Fruit fly (Drosophila melanogaster): Measurements from ENCODE around the gene osp.

The osp gene

DNA sequence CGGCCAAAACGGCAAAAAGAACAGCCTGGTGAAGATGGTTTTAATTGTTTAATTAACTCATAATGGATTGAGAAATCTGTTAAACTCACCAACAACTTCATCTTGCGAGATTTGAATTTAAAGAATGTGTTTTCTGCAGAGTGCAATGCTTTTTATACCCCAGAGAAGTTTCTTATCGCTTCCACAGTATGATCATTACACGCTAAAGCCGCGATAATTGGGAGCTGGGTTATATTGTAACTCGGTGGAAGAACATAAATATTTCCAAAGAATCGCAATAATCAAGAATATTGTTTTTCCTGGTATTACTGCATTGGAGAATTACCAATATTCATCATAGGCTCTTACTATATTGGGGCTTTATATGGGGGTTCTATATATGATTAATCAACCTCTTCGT, 101.0 kb downstream of the osp start, which contains the start of gene CG42680:
TSS of gene CG42680 (minus strand) at position 101 of the 400 bp plus-strand sequence.
- TF ChIP-seq CG12768 (GFP tag; optimal IDR thresholded peaks at IDR 0.05) = no peak
- TF ChIP-seq Crg-1 (GFP tag; optimal IDR thresholded peaks at IDR 0.05) = no peak
- TF ChIP-seq CG11617 (GFP tag; optimal IDR thresholded peaks at IDR 0.05) = no peak
- TF ChIP-seq bab1 (GFP tag; optimal IDR thresholded peaks at IDR 0.05) = no peak
- TF ChIP-seq Clk (GFP tag; optimal IDR thresholded peaks at IDR 0.05) = no peak
- TF ChIP-seq ovo (GFP tag; optimal IDR thresholded peaks at IDR 0.05) = no peak
- no peak for TF ChIP-seq CG14711 (tag; optimal IDR thresholded peaks at IDR 0.05)

DNA sequence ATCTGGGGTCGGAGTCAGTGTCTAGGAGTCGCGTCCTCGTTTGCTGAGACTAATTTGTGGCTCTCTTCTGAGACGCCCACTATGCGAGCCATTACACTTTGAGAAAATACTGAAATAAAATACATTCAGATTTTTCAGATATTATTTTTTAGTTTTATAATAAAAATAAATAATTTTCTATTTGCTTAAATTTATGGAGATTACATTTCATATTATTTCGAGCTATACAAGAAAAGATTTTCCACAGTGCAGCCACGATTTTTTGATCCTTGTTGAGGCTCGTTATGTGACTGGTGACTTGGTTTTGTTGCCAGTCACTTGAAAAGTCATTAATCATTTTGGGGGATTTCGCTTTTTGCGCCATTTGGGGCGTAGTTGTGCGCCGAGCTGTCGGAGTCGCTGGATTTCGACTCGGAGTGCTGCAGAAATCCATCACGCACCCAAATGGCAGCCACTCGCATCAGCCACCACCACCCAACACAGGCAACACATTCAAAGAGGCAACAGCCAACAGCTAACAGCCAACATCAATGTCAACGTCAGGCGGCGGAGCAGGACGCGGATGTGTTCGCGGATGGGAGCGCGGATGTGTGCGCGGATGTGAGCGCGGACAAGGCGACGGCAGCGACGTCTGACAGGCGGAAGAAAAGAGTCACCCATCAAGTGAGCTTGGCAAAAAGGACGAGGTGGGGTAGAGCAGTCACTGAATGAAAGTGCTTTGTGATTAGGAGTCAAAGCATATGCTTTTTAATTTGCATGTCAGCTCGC, 102.2 kb downstream of the osp start:
- TF ChIP-seq CG11617 (GFP tag; optimal IDR thresholded peaks at IDR 0.05) = no peak
- no peak for TF ChIP-seq pad (GFP tag; optimal IDR thresholded peaks at IDR 0.05)
- TF ChIP-seq CG12768 (GFP tag; optimal IDR thresholded peaks at IDR 0.05) = no peak
- TF ChIP-seq Crg-1 (GFP tag; optimal IDR thresholded peaks at IDR 0.05) = no peak
- TF ChIP-seq bab1 (GFP tag; optimal IDR thresholded peaks at IDR 0.05) = no peak
- no peak for TF ChIP-seq CG7045 (GFP tag; optimal IDR thresholded peaks at IDR 0.05)
- TF ChIP-seq CG7101 (tag; optimal IDR thresholded peaks at IDR 0.05) = no peak
- TF ChIP-seq cnc (optimal IDR thresholded peaks at IDR 0.05) = no peak
- TF ChIP-seq Hr96 (GFP tag; optimal IDR thresholded peaks at IDR 0.05) = no peak
- TF ChIP-seq CG5204 (GFP tag; optimal IDR thresholded peaks at IDR 0.05) = no peak
- no peak for TF ChIP-seq cic (GFP tag; optimal IDR thresholded peaks at IDR 0.05)
- TF ChIP-seq tj (GFP tag; optimal IDR thresholded peaks at IDR 0.05) = no peak
- no peak for TF ChIP-seq ovo (GFP tag; optimal IDR thresholded peaks at IDR 0.05)

- TF ChIP-seq ovo (GFP tag; optimal IDR thresholded peaks at IDR 0.05) = no peak
- TF ChIP-seq kay (GFP tag; ENCODE audit: borderline replicate concordance) = peak; percentile 40
Measured at dm6 chr2L:14580693-14581572, 108.2 kb downstream of the osp start.

dm6 chr2L:14579449-14579848, 109.7 kb downstream of the osp start:
- TF ChIP-seq kay (GFP tag; ENCODE audit: borderline replicate concordance) = peak; percentile 12
- no peak for TF ChIP-seq CG5204 (GFP tag; optimal IDR thresholded peaks at IDR 0.05)

- TF ChIP-seq Hr96 (GFP tag; optimal IDR thresholded peaks at IDR 0.05) (no peak), kay (GFP tag; ENCODE audit: borderline replicate concordance) (no peak), CG7045 (GFP tag; optimal IDR thresholded peaks at IDR 0.05) (no peak), cic (GFP tag; optimal IDR thresholded peaks at IDR 0.05) (no peak), toe (GFP tag; optimal IDR thresholded peaks at IDR 0.05) (no peak), CG7101 (tag; optimal IDR thresholded peaks at IDR 0.05) (no peak), CG12768 (GFP tag; optimal IDR thresholded peaks at IDR 0.05) (no peak), Crg-1 (GFP tag; optimal IDR thresholded peaks at IDR 0.05) (no peak), CG1620 (GFP tag; optimal IDR thresholded peaks at IDR 0.05) (no peak), CG5204 (GFP tag; optimal IDR thresholded peaks at IDR 0.05) (no peak), ovo (GFP tag; optimal IDR thresholded peaks at IDR 0.05) (no peak), bab1 (GFP tag; optimal IDR thresholded peaks at IDR 0.05) (no peak), tj (GFP tag; optimal IDR thresholded peaks at IDR 0.05) (no peak), Mnt (GFP tag; optimal IDR thresholded peaks at IDR 0.05) (no peak), pad (GFP tag; optimal IDR thresholded peaks at IDR 0.05) (no peak), CG14711 (tag; optimal IDR thresholded peaks at IDR 0.05) (no peak), CG33017 (tag; optimal IDR thresholded peaks at IDR 0.05) (no peak), Clk (GFP tag; optimal IDR thresholded peaks at IDR 0.05) (no peak), CG11617 (GFP tag; optimal IDR thresholded peaks at IDR 0.05) (no peak)
Measured at dm6 chr2L:14577167-14577566, 112.0 kb downstream of the osp start.

DNA sequence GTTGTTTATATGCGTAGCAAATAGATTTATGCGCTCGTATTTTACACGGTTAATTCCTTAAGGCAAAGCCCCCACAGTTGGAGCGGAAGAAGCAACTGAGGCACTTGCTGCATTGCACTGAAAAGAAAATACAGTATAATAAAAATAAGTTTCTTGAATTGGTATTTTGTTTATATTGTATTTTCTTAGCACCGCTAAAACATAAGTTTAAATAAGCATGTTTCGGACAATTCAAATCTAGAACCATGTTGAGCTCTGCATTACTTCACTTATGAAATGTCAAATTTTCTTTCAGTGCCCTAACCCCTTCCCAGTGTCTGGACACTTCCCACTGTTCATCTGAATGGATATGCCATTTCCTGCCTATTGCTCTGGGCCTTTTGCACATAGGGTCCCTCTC, 114.3 kb downstream of the osp start:
- TF ChIP-seq pad (GFP tag; optimal IDR thresholded peaks at IDR 0.05) (no peak), CG1620 (GFP tag; optimal IDR thresholded peaks at IDR 0.05) (no peak), CG7101 (tag; optimal IDR thresholded peaks at IDR 0.05) (no peak), toe (GFP tag; optimal IDR thresholded peaks at IDR 0.05) (no peak), Mnt (GFP tag; optimal IDR thresholded peaks at IDR 0.05) (no peak), cnc (optimal IDR thresholded peaks at IDR 0.05) (no peak), tj (GFP tag; optimal IDR thresholded peaks at IDR 0.05) (no peak), CG5204 (GFP tag; optimal IDR thresholded peaks at IDR 0.05) (no peak), CG14711 (tag; optimal IDR thresholded peaks at IDR 0.05) (no peak), CG33017 (tag; optimal IDR thresholded peaks at IDR 0.05) (no peak), cic (GFP tag; optimal IDR thresholded peaks at IDR 0.05) (no peak), CG7045 (GFP tag; optimal IDR thresholded peaks at IDR 0.05) (no peak), bab1 (GFP tag; optimal IDR thresholded peaks at IDR 0.05) (no peak), Crg-1 (GFP tag; optimal IDR thresholded peaks at IDR 0.05) (no peak), CG12768 (GFP tag; optimal IDR thresholded peaks at IDR 0.05) (no peak), ovo (GFP tag; optimal IDR thresholded peaks at IDR 0.05) (no peak)
